Worm (Caenorhabditis elegans): ENCODE data around the gene gcy-33.

The gcy-33 gene

ce11 chrV:12045132-12045531 is 43.5 kb upstream of the gcy-33 start, which contains the start of gene F10C2.5:
Gene F10C2.5, plus strand, starts transcription at chrV:12045432.
- TF ChIP-seq nhr-76 (tag; optimal IDR thresholded peaks at IDR 0.05) (no peak), cnd-1 (tag; optimal IDR thresholded peaks at IDR 0.05) (no peak), M03D4.4 (tag; optimal IDR thresholded peaks at IDR 0.05) (no peak), drap-1 (GFP tag; optimal IDR thresholded peaks at IDR 0.05) (no peak), lsy-2 (tag; optimal IDR thresholded peaks at IDR 0.05) (no peak), bed-3 (GFP tag; optimal IDR thresholded peaks at IDR 0.05) (no peak), pha-4 (tag; optimal IDR thresholded peaks at IDR 0.05) (no peak), flh-1 (GFP tag; optimal IDR thresholded peaks at IDR 0.05) (no peak), unc-120 (tag; optimal IDR thresholded peaks at IDR 0.05; ENCODE audit: poor library complexity, severe bottlenecking) (no peak), nhr-28 (tag; optimal IDR thresholded peaks at IDR 0.05) (no peak), mep-1 (tag; optimal IDR thresholded peaks at IDR 0.05) (no peak), ceh-43 (GFP tag; optimal IDR thresholded peaks at IDR 0.05) (no peak), nhr-12 (tag; optimal IDR thresholded peaks at IDR 0.05) (no peak)

ce11 chrV:12040823-12041606 is 39.4 kb upstream of the gcy-33 start, which contains the start of the genes kup-1 and F10C2.4:
Gene kup-1, minus strand, starts transcription at chrV:12040873.
Gene F10C2.4, plus strand, starts transcription at chrV:12041556.
- TF ChIP-seq lsy-2 (tag; optimal IDR thresholded peaks at IDR 0.05) (peak; percentile 39), mep-1 (tag; optimal IDR thresholded peaks at IDR 0.05) (peak; percentile 53), nhr-2 (tag; optimal IDR thresholded peaks at IDR 0.05) (peak; percentile 13), ceh-39 (tag; optimal IDR thresholded peaks at IDR 0.05) (peak; percentile 61), mab-5 (tag; optimal IDR thresholded peaks at IDR 0.05) (no peak), nhr-237 (tag; optimal IDR thresholded peaks at IDR 0.05) (peak; percentile 5), lin-32 (GFP tag; optimal IDR thresholded peaks at IDR 0.05) (no peak), ham-2 (GFP tag; optimal IDR thresholded peaks at IDR 0.05) (no peak)

DNA sequence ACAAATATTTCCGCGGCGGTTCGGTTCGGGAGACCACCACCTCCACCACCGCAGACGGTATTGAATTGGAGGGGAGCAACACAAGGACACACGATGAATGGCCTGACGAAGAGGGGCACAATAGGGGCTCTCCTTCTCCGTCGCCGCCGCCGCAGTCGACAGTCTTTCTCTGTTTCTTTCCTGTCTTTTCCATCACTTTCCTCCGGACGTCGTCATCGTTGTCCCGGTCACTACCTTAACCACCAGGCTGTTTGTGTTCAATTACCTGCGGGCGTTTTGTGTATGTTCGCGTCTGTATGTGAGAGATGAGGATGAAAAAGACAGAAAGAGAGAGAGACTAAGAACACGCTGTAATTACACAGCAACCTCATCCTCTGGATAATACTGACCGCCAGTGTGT is 38.2 kb upstream of the gcy-33 start:
- TF ChIP-seq elt-1 (tag; optimal IDR thresholded peaks at IDR 0.05; ENCODE audit: borderline replicate concordance, insufficient read depth) (no peak), tbx-8 (GFP tag; optimal IDR thresholded peaks at IDR 0.05) (no peak), ceh-43 (GFP tag; optimal IDR thresholded peaks at IDR 0.05) (peak; percentile 51), M03D4.4 (tag; optimal IDR thresholded peaks at IDR 0.05) (no peak), elt-3 (tag; optimal IDR thresholded peaks at IDR 0.05) (no peak), mab-5 (tag; optimal IDR thresholded peaks at IDR 0.05) (no peak), mep-1 (tag; optimal IDR thresholded peaks at IDR 0.05) (no peak), hlh-1 (tag; optimal IDR thresholded peaks at IDR 0.05) (no peak), snpc-4 (tag; optimal IDR thresholded peaks at IDR 0.05) (no peak), ztf-11 (tag; optimal IDR thresholded peaks at IDR 0.05) (no peak), nhr-76 (tag; optimal IDR thresholded peaks at IDR 0.05) (no peak), nhr-28 (tag; optimal IDR thresholded peaks at IDR 0.05) (no peak), nhr-2 (tag; optimal IDR thresholded peaks at IDR 0.05) (peak; percentile 74), lin-13 (tag; optimal IDR thresholded peaks at IDR 0.05) (no peak), lin-32 (GFP tag; optimal IDR thresholded peaks at IDR 0.05) (no peak), drap-1 (GFP tag; optimal IDR thresholded peaks at IDR 0.05) (no peak), mls-2 (tag; optimal IDR thresholded peaks at IDR 0.05) (peak; percentile 39)

DNA sequence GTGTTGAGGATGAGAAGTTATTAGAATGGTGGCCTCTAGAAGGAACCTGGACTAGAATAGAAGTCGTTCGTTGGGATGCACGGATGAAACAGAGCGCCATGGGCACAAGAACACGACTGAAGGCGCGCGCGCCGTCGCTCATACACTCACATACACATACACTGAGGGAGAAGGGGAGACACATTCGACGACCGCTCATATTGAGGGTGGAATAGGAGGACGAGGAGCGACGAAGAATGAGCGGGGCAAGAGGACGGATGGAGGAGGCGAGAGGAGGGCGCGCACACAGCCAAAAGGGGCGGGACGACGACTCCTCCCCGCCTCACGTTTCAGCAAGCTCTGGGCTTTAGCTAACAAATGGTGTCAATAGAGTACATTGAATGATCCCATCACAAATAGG is 37.2 kb upstream of the gcy-33 start:
- TF ChIP-seq ces-1 (GFP tag; optimal IDR thresholded peaks at IDR 0.05): no peak
- no peak for TF ChIP-seq sem-2 (GFP tag; optimal IDR thresholded peaks at IDR 0.05)
- no peak for TF ChIP-seq nhr-76 (tag; optimal IDR thresholded peaks at IDR 0.05)
- TF ChIP-seq pha-4 (tag; optimal IDR thresholded peaks at IDR 0.05): peak; percentile 35
- TF ChIP-seq sptf-1 (tag; optimal IDR thresholded peaks at IDR 0.05): no peak
- TF ChIP-seq ztf-11 (tag; optimal IDR thresholded peaks at IDR 0.05): no peak
- no peak for TF ChIP-seq nhr-237 (tag; optimal IDR thresholded peaks at IDR 0.05)
- no peak for TF ChIP-seq tbx-8 (GFP tag; optimal IDR thresholded peaks at IDR 0.05)
- no peak for TF ChIP-seq lin-13 (tag; optimal IDR thresholded peaks at IDR 0.05)
- no peak for TF ChIP-seq hlh-1 (tag; optimal IDR thresholded peaks at IDR 0.05)
- no peak for TF ChIP-seq ceh-43 (GFP tag; optimal IDR thresholded peaks at IDR 0.05)
- no peak for TF ChIP-seq elt-1 (tag; optimal IDR thresholded peaks at IDR 0.05; ENCODE audit: borderline replicate concordance, insufficient read depth)
- TF ChIP-seq nhr-12 (tag; optimal IDR thresholded peaks at IDR 0.05): no peak
- TF ChIP-seq elt-3 (tag; optimal IDR thresholded peaks at IDR 0.05): no peak
- peak; percentile 70 for TF ChIP-seq ham-2 (GFP tag; optimal IDR thresholded peaks at IDR 0.05)
- TF ChIP-seq nhr-2 (tag; optimal IDR thresholded peaks at IDR 0.05): no peak
- peak; percentile 34 for TF ChIP-seq unc-120 (tag; optimal IDR thresholded peaks at IDR 0.05; ENCODE audit: poor library complexity, severe bottlenecking)
- TF ChIP-seq blmp-1 (tag; optimal IDR thresholded peaks at IDR 0.05): no peak
- TF ChIP-seq zip-8 (tag; optimal IDR thresholded peaks at IDR 0.05): no peak
- no peak for TF ChIP-seq bed-3 (GFP tag; optimal IDR thresholded peaks at IDR 0.05)
- TF ChIP-seq mls-2 (tag; optimal IDR thresholded peaks at IDR 0.05): peak; percentile 50
- TF ChIP-seq M03D4.4 (tag; optimal IDR thresholded peaks at IDR 0.05): peak; percentile 12
- no peak for TF ChIP-seq snpc-4 (tag; optimal IDR thresholded peaks at IDR 0.05)
- no peak for TF ChIP-seq lsy-2 (tag; optimal IDR thresholded peaks at IDR 0.05)
- TF ChIP-seq flh-1 (GFP tag; optimal IDR thresholded peaks at IDR 0.05): no peak
- no peak for TF ChIP-seq nhr-28 (tag; optimal IDR thresholded peaks at IDR 0.05)
- TF ChIP-seq ceh-39 (tag; optimal IDR thresholded peaks at IDR 0.05): no peak
- no peak for TF ChIP-seq cnd-1 (tag; optimal IDR thresholded peaks at IDR 0.05)

All from whole organism, mixed stage, embryonic.